Fruit fly (Drosophila melanogaster) whole organism, embryonic: Measurements from ENCODE around the gene dgt2.

Experiments
- Adf1 ChIP-seq: fragments of 200-800 bp; sonication (Bioruptor generic); IDR thresholded peaks from 2 replicates; pipeline ENCODE4 v1.3.6; 2022; ENCODE audit warnings: missing biosample characterization, missing genetic modification characterization
- Bteb2 ChIP-seq: fragments of 200-800 bp; sonication (Bioruptor generic); optimal IDR thresholded peaks from 2 replicates; lab custom pipeline; 2016; ENCODE audit warnings: missing biosample characterization, missing genetic modification characterization
- CG11504 ChIP-seq: fragments of 200-800 bp; sonication (Bioruptor generic); optimal IDR thresholded peaks from 3 replicates; lab custom pipeline; 2019; ENCODE audit warnings: missing biosample characterization, mild to moderate bottlenecking, missing genetic modification characterization, moderate library complexity
- CG12219 ChIP-seq: fragments of 200-800 bp; sonication (Bioruptor generic); optimal IDR thresholded peaks from 3 replicates; lab custom pipeline; 2018; ENCODE audit warnings: missing biosample characterization, mild to moderate bottlenecking, missing genetic modification characterization
- CG1832 ChIP-seq: fragments of 200-800 bp; sonication (Bioruptor generic); optimal IDR thresholded peaks from 2 replicates; lab custom pipeline; 2017; ENCODE audit warnings: missing biosample characterization, mild to moderate bottlenecking, missing genetic modification characterization, inconsistent platforms
- CG2889 ChIP-seq: fragments of 200-800 bp; sonication (Bioruptor generic); IDR thresholded peaks from 3 replicates; pipeline ENCODE4 v1.3.6; 2022; ENCODE audit warnings: missing biosample characterization, missing genetic modification characterization
- CG31365 ChIP-seq: fragments of 200-800 bp; sonication (Bioruptor generic); optimal IDR thresholded peaks from 2 replicates; lab custom pipeline; 2018; ENCODE audit warnings: missing biosample characterization, mild to moderate bottlenecking, missing genetic modification characterization
- CG34224 ChIP-seq: fragments of 200-800 bp; sonication (Bioruptor generic); IDR thresholded peaks from 3 replicates; pipeline ENCODE4 v1.3.6; 2022; ENCODE audit warnings: missing biosample characterization, missing genetic modification characterization; ENCODE audit not compliant: partially characterized antibody
- CG3726 ChIP-seq: fragments of 200-800 bp; sonication (Bioruptor generic); IDR thresholded peaks from 3 replicates; pipeline ENCODE4, ENCODE4 v1.3.6; 2022; ENCODE audit warnings: missing biosample characterization, missing genetic modification characterization
- CG42726 ChIP-seq: fragments of 200-800 bp; sonication (Bioruptor generic); IDR thresholded peaks from 2 replicates; pipeline ENCODE4 v1.3.6; 2022; ENCODE audit warnings: missing biosample characterization, missing genetic modification characterization; ENCODE audit not compliant: partially characterized antibody
- CG4854 ChIP-seq: fragments of 200-800 bp; sonication (Bioruptor generic); optimal IDR thresholded peaks from 2 replicates; lab custom pipeline; 2016; ENCODE audit warnings: missing biosample characterization, missing genetic modification characterization, inconsistent platforms
- CG5245 ChIP-seq: fragments of 200-800 bp; sonication (Bioruptor generic); optimal IDR thresholded peaks from 3 replicates; lab custom pipeline; 2016; ENCODE audit warnings: missing biosample characterization, missing genetic modification characterization
- CG6654 ChIP-seq: fragments of 200-800 bp; sonication (Bioruptor generic); optimal IDR thresholded peaks from 2 replicates; lab custom pipeline; 2017; ENCODE audit warnings: missing biosample characterization, mild to moderate bottlenecking, missing genetic modification characterization
- CG6683 ChIP-seq: fragments of 200-800 bp; sonication (Bioruptor generic); optimal IDR thresholded peaks from 2 replicates; lab custom pipeline; 2017; ENCODE audit warnings: missing biosample characterization, mild to moderate bottlenecking, missing genetic modification characterization, missing genetic modification reagents
- CG8359 ChIP-seq: fragments of 200-800 bp; sonication (Bioruptor generic); optimal IDR thresholded peaks from 2 replicates; lab custom pipeline; 2017; ENCODE audit warnings: missing biosample characterization, mild to moderate bottlenecking, missing genetic modification characterization, borderline replicate concordance
- CG8924 ChIP-seq: fragments of 200-800 bp; optimal IDR thresholded peaks from 3 replicates; lab custom pipeline; 2019; ENCODE audit warnings: missing biosample characterization, mild to moderate bottlenecking, missing genetic modification characterization, moderate library complexity
- CG9215 ChIP-seq: fragments of 200-800 bp; sonication (Bioruptor generic); IDR thresholded peaks from 2 replicates; pipeline ENCODE4 v1.3.6; 2022; ENCODE audit warnings: missing biosample characterization, missing genetic modification characterization
- Dad ChIP-seq: fragments of 200-800 bp; sonication (Bioruptor generic); optimal IDR thresholded peaks from 3 replicates; lab custom pipeline; 2016; ENCODE audit warnings: missing biosample characterization, missing genetic modification characterization
- HHEX ChIP-seq: fragments of 200-800 bp; sonication (Bioruptor generic); optimal IDR thresholded peaks from 3 replicates; lab custom pipeline; 2017; ENCODE audit warnings: missing biosample characterization, mild to moderate bottlenecking, missing genetic modification characterization, missing genetic modification reagents
- Hey ChIP-seq: fragments of 200-800 bp; sonication (Bioruptor generic); optimal IDR thresholded peaks from 3 replicates; lab custom pipeline; 2018; ENCODE audit warnings: missing biosample characterization, mild to moderate bottlenecking, missing genetic modification characterization
- Hr39 ChIP-seq: fragments of >200 bp; optimal IDR thresholded peaks from 2 replicates; lab custom pipeline; 2017
- Hsf ChIP-seq: fragments of 200-800 bp; sonication (Bioruptor generic); optimal IDR thresholded peaks from 3 replicates; lab custom pipeline; 2016; ENCODE audit warnings: missing biosample characterization, missing genetic modification characterization
- Jarid2 ChIP-seq: fragments of 200-800 bp; sonication (Bioruptor generic); optimal IDR thresholded peaks from 3 replicates; lab custom pipeline; 2017; ENCODE audit warnings: mild to moderate bottlenecking, missing biosample characterization, missing genetic modification reagents, missing genetic modification characterization
- MBD-R2 ChIP-seq: fragments of 200-800 bp; sonication (Bioruptor generic); IDR thresholded peaks from 2 replicates; pipeline ENCODE4 v1.3.6; 2022; ENCODE audit warnings: missing biosample characterization, missing genetic modification characterization
- Med ChIP-seq: fragments of 200-800 bp; sonication (Bioruptor generic); peaks from one replicate; lab custom pipeline; 2016; ENCODE audit warnings: missing biosample characterization, missing genetic modification characterization, mild to moderate bottlenecking, inconsistent platforms, moderate library complexity
- NC2α ChIP-seq: fragments of 200-800 bp; sonication (Bioruptor generic); optimal IDR thresholded peaks from 2 replicates; lab custom pipeline; 2016; ENCODE audit warnings: missing biosample characterization, missing genetic modification characterization
- Nf-YC ChIP-seq: fragments of 200-800 bp; optimal IDR thresholded peaks from 3 replicates; lab custom pipeline; 2019; ENCODE audit warnings: missing biosample characterization, mild to moderate bottlenecking, missing genetic modification characterization, moderate library complexity
- Oli ChIP-seq: fragments of 200-800 bp; sonication (Bioruptor generic); optimal IDR thresholded peaks from 2 replicates; lab custom pipeline; 2018; ENCODE audit warnings: missing biosample characterization, mild to moderate bottlenecking, missing genetic modification characterization, moderate library complexity
- Xrp1 ChIP-seq: fragments of 200-800 bp; sonication (Bioruptor generic); IDR thresholded peaks from 2 replicates; pipeline ENCODE4 v1.3.6; 2022; ENCODE audit warnings: missing biosample characterization, missing genetic modification characterization
- YL-1 ChIP-seq: fragments of 200-800 bp; sonication (Bioruptor generic); optimal IDR thresholded peaks from 3 replicates; lab custom pipeline; 2017; ENCODE audit warnings: missing biosample characterization, mild to moderate bottlenecking, missing genetic modification characterization
- ab ChIP-seq: fragments of 200-800 bp; sonication (Bioruptor generic); optimal IDR thresholded peaks from 2 replicates; lab custom pipeline; 2016; ENCODE audit warnings: missing biosample characterization, missing genetic modification characterization
- aop ChIP-seq: fragments of 200-800 bp; sonication (Bioruptor generic); IDR thresholded peaks from 2 replicates; pipeline ENCODE4 v1.3.6; 2022; ENCODE audit warnings: missing biosample characterization, missing genetic modification characterization
- cg ChIP-seq: fragments of 200-800 bp; sonication (Bioruptor generic); optimal IDR thresholded peaks from 3 replicates; lab custom pipeline; 2019; ENCODE audit warnings: missing biosample characterization, mild to moderate bottlenecking, missing genetic modification characterization, moderate library complexity
- da ChIP-seq: fragments of 200-800 bp; sonication (Bioruptor generic); optimal IDR thresholded peaks from 2 replicates; lab custom pipeline; 2016; ENCODE audit warnings: missing biosample characterization, missing genetic modification characterization
- dati ChIP-seq: fragments of 200-800 bp; sonication (Bioruptor generic); IDR thresholded peaks from 2 replicates; pipeline ENCODE4 v1.3.6; 2022; ENCODE audit warnings: missing biosample characterization, missing genetic modification characterization
- disco-r ChIP-seq: fragments of 200-800 bp; sonication (Bioruptor generic); optimal IDR thresholded peaks from 2 replicates; lab custom pipeline; 2016; ENCODE audit warnings: missing biosample characterization, missing genetic modification characterization
- ewg ChIP-seq: fragments of 200-800 bp; sonication (Bioruptor generic); optimal IDR thresholded peaks from 3 replicates; lab custom pipeline; 2017; ENCODE audit warnings: mild to moderate bottlenecking, missing biosample characterization, missing genetic modification reagents, missing genetic modification characterization
- fu2 ChIP-seq: fragments of 200-800 bp; sonication (Bioruptor generic); optimal IDR thresholded peaks from 2 replicates; lab custom pipeline; 2016; ENCODE audit warnings: missing biosample characterization, missing genetic modification characterization
- gt ChIP-seq: fragments of 200-800 bp; sonication (Bioruptor generic); IDR thresholded peaks from 2 replicates; pipeline ENCODE4 v1.3.6; 2022; ENCODE audit warnings: missing biosample characterization, missing genetic modification characterization
- hbn ChIP-seq: fragments of 200-800 bp; sonication (Bioruptor generic); IDR thresholded peaks from 2 replicates; pipeline ENCODE4 v1.3.6; 2022; ENCODE audit warnings: missing biosample characterization, missing genetic modification characterization; ENCODE audit not compliant: partially characterized antibody
- nau ChIP-seq: fragments of 200-800 bp; sonication (Bioruptor generic); optimal IDR thresholded peaks from 3 replicates; lab custom pipeline; 2017; ENCODE audit warnings: missing biosample characterization, mild to moderate bottlenecking, missing genetic modification characterization, missing genetic modification reagents
- otp ChIP-seq: fragments of 200-800 bp; sonication (Bioruptor generic); IDR thresholded peaks from 3 replicates; pipeline ENCODE4, ENCODE4 v1.3.6; 2022; ENCODE audit warnings: missing biosample characterization, missing genetic modification characterization
- pb ChIP-seq: fragments of 200-800 bp; sonication (Bioruptor generic); optimal IDR thresholded peaks from 3 replicates; lab custom pipeline; 2016; ENCODE audit warnings: missing biosample characterization, missing genetic modification characterization
- pho ChIP-seq: fragments of 200-800 bp; sonication (Bioruptor generic); optimal IDR thresholded peaks from 2 replicates; lab custom pipeline; 2016; ENCODE audit warnings: missing biosample characterization, missing genetic modification characterization
- repo ChIP-seq: fragments of 200-800 bp; sonication (Bioruptor generic); optimal IDR thresholded peaks from 2 replicates; lab custom pipeline; 2016; ENCODE audit warnings: missing biosample characterization, missing genetic modification characterization
- schlank ChIP-seq: fragments of 200-800 bp; sonication (Bioruptor generic); optimal IDR thresholded peaks from 2 replicates; lab custom pipeline; 2018; ENCODE audit warnings: missing biosample characterization, mild to moderate bottlenecking, missing genetic modification characterization
- shn ChIP-seq: fragments of 200-800 bp; sonication (Bioruptor generic); optimal IDR thresholded peaks from 3 replicates; lab custom pipeline; 2016; ENCODE audit warnings: missing biosample characterization, missing genetic modification characterization
- tin ChIP-seq: fragments of 200-800 bp; sonication (Bioruptor generic); optimal IDR thresholded peaks from 3 replicates; lab custom pipeline; 2016; ENCODE audit warnings: missing biosample characterization, missing genetic modification characterization
- twi ChIP-seq: fragments of 200-800 bp; optimal IDR thresholded peaks from 2 replicates; lab custom pipeline; 2019; ENCODE audit warnings: missing biosample characterization, mild to moderate bottlenecking, missing genetic modification characterization, moderate library complexity
- wdn ChIP-seq: fragments of 200-800 bp; sonication (Bioruptor generic); IDR thresholded peaks from 2 replicates; pipeline ENCODE4 v1.3.6; 2022; ENCODE audit warnings: missing biosample characterization, missing genetic modification characterization
- zen ChIP-seq: fragments of 200-800 bp; sonication (Bioruptor generic); optimal IDR thresholded peaks from 3 replicates; lab custom pipeline; 2018; ENCODE audit warnings: missing biosample characterization, mild to moderate bottlenecking, missing genetic modification characterization, moderate library complexity

Gene dgt2

dm6 chr2L:12010100-12010876, 20.6 kb downstream of the dgt2 start (continued):
- TF ChIP-seq otp (GFP tag; lab: Robert Waterston, UW) (no peak), schlank (tag; lab: Kevin White, UChicago) (no peak), wdn (GFP tag; lab: Robert Waterston, UW) (no peak), cg (GFP tag; lab: Kevin White, UChicago) (peak; percentile 91), CG5245 (GFP tag; lab: Kevin White, UChicago) (no peak), Dad (GFP tag; lab: Kevin White, UChicago) (no peak), aop (no peak), HHEX (GFP tag; lab: Kevin White, UChicago) (no peak), CG2889 (GFP tag; lab: Robert Waterston, UW) (no peak), YL-1 (GFP tag; lab: Kevin White, UChicago) (no peak), hbn (GFP tag; lab: Robert Waterston, UW) (no peak), Nf-YC (peak; percentile 100), twi (tag; lab: Kevin White, UChicago) (peak; percentile 86), pho (GFP tag; lab: Kevin White, UChicago) (peak; percentile 39), ab (GFP tag; lab: Kevin White, UChicago) (peak; percentile 84), CG9215 (GFP tag; lab: Robert Waterston, UW) (no peak), disco-r (no peak), Jarid2 (no peak), da (GFP tag; lab: Kevin White, UChicago) (no peak), Oli (no peak), CG3726 (GFP tag; lab: Robert Waterston, UW) (no peak), tin (GFP tag; lab: Kevin White, UChicago) (no peak), Adf1 (GFP tag; lab: Robert Waterston, UW) (no peak), NC2α (GFP tag; lab: Kevin White, UChicago) (no peak), CG8924 (peak; percentile 67), CG8359 (peak; percentile 34), Hey (tag; lab: Kevin White, UChicago) (peak; percentile 34), Xrp1 (no peak), CG6654 (GFP tag; lab: Kevin White, UChicago) (no peak), Hr39 (lab: Kevin White, UChicago) (no peak), CG11504 (peak; percentile 99), Bteb2 (GFP tag; lab: Kevin White, UChicago) (no peak), fu2 (GFP tag; lab: Kevin White, UChicago) (no peak), zen (no peak), nau (GFP tag; lab: Kevin White, UChicago) (peak; percentile 18), shn (GFP tag; lab: Kevin White, UChicago) (no peak), ewg (GFP tag; lab: Kevin White, UChicago) (peak; percentile 7), CG31365 (tag; lab: Kevin White, UChicago) (no peak), CG6683 (GFP tag; lab: Kevin White, UChicago) (peak; percentile 26), CG34224 (no peak), Med (peak; percentile 94), CG1832 (GFP tag; lab: Kevin White, UChicago) (peak; percentile 90), pb (GFP tag; lab: Kevin White, UChicago) (peak; percentile 18), dati (GFP tag; lab: Robert Waterston, UW) (no peak), MBD-R2 (GFP tag; lab: Robert Waterston, UW) (no peak), repo (GFP tag; lab: Kevin White, UChicago) (peak; percentile 19), CG42726 (no peak), Hsf (no peak), CG4854 (no peak), gt (GFP tag; lab: Robert Waterston, UW) (no peak), CG12219 (GFP tag; lab: Kevin White, UChicago) (no peak)
